Worm (Caenorhabditis elegans) whole organism, late embryonic: Measurements from ENCODE around the gene srj-4.

Experiments used
- C38D4.7 ChIP-seq: fragments of 200-800 bp; sonication (Bioruptor generic); optimal IDR thresholded peaks from 2 replicates; lab custom pipeline; 2018; ENCODE audit warnings: mild to moderate bottlenecking, missing genetic modification characterization, moderate library complexity, missing compliant biosample characterization
- ceh-18 ChIP-seq: sonication (generic microtip); optimal IDR thresholded peaks from 2 replicates; lab custom pipeline; 2016; ENCODE audit warnings: missing genetic modification characterization, missing compliant biosample characterization
- ceh-19 ChIP-seq: fragments of 200-800 bp; sonication (Bioruptor generic); optimal IDR thresholded peaks from 2 replicates; lab custom pipeline; 2018; ENCODE audit warnings: mild to moderate bottlenecking, missing genetic modification characterization, missing compliant biosample characterization
- ceh-31 ChIP-seq: sonication (generic microtip); optimal IDR thresholded peaks from 2 replicates; lab custom pipeline; 2016; ENCODE audit warnings: missing genetic modification characterization, missing compliant biosample characterization
- dve-1 ChIP-seq: sonication (generic microtip); optimal IDR thresholded peaks from 2 replicates; lab custom pipeline; 2017; ENCODE audit warnings: antibody characterized with exemption, mild to moderate bottlenecking, missing genetic modification characterization, missing compliant biosample characterization
- elt-2 ChIP-seq: sonication (generic microtip); optimal IDR thresholded peaks from 2 replicates; lab custom pipeline; 2016; ENCODE audit warnings: missing genetic modification reagents, missing genetic modification characterization, missing compliant biosample characterization
- hlh-30 ChIP-seq: sonication (generic microtip); optimal IDR thresholded peaks from 2 replicates; lab custom pipeline; 2017; ENCODE audit warnings: antibody characterized with exemption, missing genetic modification characterization, missing compliant biosample characterization; ENCODE audit not compliant: insufficient read depth
- nhr-232 ChIP-seq: sonication (generic microtip); optimal IDR thresholded peaks from 2 replicates; lab custom pipeline; 2016; ENCODE audit warnings: missing genetic modification characterization, missing compliant biosample characterization
- pha-2 ChIP-seq: sonication (generic microtip); optimal IDR thresholded peaks from 2 replicates; lab custom pipeline; 2017; ENCODE audit warnings: mild to moderate bottlenecking, missing genetic modification characterization, missing compliant biosample characterization
- pros-1 ChIP-seq: fragments of 150-350 bp; optimal IDR thresholded peaks from 2 replicates; lab custom pipeline; 2014; ENCODE audit warnings: missing biosample characterization, missing genetic modification reagents, missing genetic modification characterization
- sox-4 ChIP-seq: sonication (generic microtip); optimal IDR thresholded peaks from 2 replicates; lab custom pipeline; 2017; ENCODE audit warnings: mild to moderate bottlenecking, missing genetic modification characterization, inconsistent platforms, missing compliant biosample characterization
- unc-42 ChIP-seq: sonication (generic microtip); optimal IDR thresholded peaks from 2 replicates; lab custom pipeline; 2016; ENCODE audit warnings: missing genotype, missing genetic modification characterization, missing compliant biosample characterization
- unc-55 ChIP-seq: sonication (generic microtip); optimal IDR thresholded peaks from 2 replicates; lab custom pipeline; 2017; ENCODE audit warnings: missing biosample characterization, missing genetic modification reagents, missing genetic modification characterization
- ztf-16 ChIP-seq: sonication (generic microtip); optimal IDR thresholded peaks from 2 replicates; lab custom pipeline; 2017; ENCODE audit warnings: missing genetic modification characterization, missing compliant biosample characterization

srj-4 gene

DNA sequence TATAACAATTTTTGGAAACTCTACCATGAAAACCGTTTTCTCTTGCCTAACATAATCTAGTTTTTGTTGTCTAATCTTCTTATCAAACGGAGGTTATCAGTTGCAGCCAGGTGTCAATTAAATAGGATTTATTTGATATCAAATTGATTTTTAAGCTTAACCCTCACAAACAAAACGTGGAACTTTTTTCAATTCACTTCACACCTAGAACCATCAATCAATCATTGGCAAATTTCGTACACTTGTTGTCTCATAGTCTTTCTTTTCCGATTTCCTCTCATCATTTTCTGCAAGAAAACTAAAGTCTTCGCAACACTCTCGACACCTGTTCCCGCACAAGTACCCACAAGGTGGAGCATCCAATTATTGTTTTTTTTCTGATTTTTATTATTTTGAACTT is 45.7 kb downstream of the srj-4 start:
- TF ChIP-seq ceh-19 (GFP tag; lab: Kevin White, UChicago), result no peak
- no peak for TF ChIP-seq unc-55 (GFP tag; lab: Kevin White, UChicago)
- TF ChIP-seq sox-4 (tag; lab: Kevin White, UChicago), result no peak
- no peak for TF ChIP-seq pros-1
- TF ChIP-seq elt-2, result peak; percentile 13
- peak; percentile 19 for TF ChIP-seq ceh-18 (tag; lab: Kevin White, UChicago)
- no peak for TF ChIP-seq ztf-16 (tag; lab: Kevin White, UChicago)

DNA sequence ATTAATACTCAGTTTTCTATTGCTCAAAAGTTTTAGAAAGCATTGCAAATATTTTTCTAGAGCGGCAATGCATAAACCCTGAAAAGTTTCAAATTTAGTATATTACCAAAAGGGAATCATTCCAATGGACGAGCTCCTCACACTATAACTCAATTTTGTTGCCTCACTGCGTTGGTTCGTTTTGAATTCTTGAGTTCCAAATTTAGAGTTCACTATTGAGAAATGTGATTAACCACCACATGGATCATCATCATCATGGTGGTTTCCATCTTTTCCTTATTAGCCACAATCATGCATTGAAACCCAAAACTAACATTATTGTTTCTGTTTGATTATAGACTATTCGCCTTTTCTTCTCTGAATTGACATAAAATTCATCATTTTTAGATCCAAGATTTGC is 46.9 kb downstream of the srj-4 start:
- TF ChIP-seq dve-1, result no peak
- no peak for TF ChIP-seq pha-2 (tag; lab: Kevin White, UChicago)
- TF ChIP-seq unc-42 (tag; lab: Kevin White, UChicago), result peak; percentile 87
- TF ChIP-seq nhr-232 (tag; lab: Kevin White, UChicago), result no peak

DNA sequence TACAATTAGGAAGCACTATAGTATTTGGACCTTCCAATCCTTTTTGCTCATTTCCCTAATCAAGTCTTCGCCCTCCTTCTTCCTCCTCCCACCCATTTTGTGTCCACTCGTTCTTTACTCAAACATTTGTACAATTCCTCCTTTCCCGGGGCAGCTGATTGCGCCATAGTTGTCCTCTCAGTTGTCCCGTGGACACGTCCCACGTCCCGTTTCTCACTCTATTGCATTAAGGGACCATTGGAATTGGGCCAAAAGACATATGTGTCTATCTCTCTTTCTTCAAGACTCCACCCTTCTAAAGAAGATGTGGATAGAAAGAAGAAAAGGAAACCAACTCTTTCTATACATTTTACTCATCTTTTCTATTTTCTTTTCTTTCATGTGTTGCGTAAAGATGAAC is 48.1 kb downstream of the srj-4 start:
- peak; percentile 65 for TF ChIP-seq ceh-31 (tag; lab: Kevin White, UChicago)
- peak; percentile 95 for TF ChIP-seq unc-42 (tag; lab: Kevin White, UChicago)
- TF ChIP-seq C38D4.7 (GFP tag; lab: Kevin White, UChicago), result no peak

DNA sequence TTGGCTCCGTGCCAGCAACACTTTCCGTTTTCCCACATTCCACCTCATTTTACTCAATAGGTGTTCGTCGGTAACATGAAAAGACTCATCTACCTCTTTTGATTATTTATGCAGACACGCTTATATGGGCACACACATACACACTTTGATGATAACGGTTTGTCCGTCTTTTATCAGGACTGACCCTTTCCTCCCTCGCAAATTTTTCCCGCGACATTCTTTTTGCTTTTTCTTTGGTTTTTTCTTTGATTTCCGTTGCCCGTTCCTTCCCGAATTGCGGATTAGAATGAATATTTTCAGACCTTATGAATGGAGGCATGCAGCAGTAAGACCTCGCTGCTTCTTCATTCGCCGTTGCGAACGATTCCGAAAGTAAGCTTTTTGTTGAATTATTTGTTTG is 50.0 kb downstream of the srj-4 start, which contains the start of gene vab-8:
Gene vab-8, plus strand, starts transcription at position 301 of the 400 bp plus-strand sequence.
- TF ChIP-seq elt-2, result peak; percentile 26
- TF ChIP-seq hlh-30 (tag; lab: Kevin White, UChicago), result no peak
